Fruit fly (Drosophila melanogaster): ENCODE data around the gene CG32026.

CG32026 gene

dm6 chr3L:8870547-8870946 lies 34.3 kb downstream of the CG32026 start:
- TF ChIP-seq noc (tag; optimal IDR thresholded peaks at IDR 0.05): no peak

dm6 chr3L:8871017-8871416 lies 34.8 kb downstream of the CG32026 start:
- TF ChIP-seq noc (tag; optimal IDR thresholded peaks at IDR 0.05): no peak

dm6 chr3L:8873053-8873452 lies 36.8 kb downstream of the CG32026 start:
- TF ChIP-seq noc (tag; optimal IDR thresholded peaks at IDR 0.05): no peak

dm6 chr3L:8878388-8878787 lies 42.1 kb downstream of the CG32026 start:
- no peak for TF ChIP-seq noc (tag; optimal IDR thresholded peaks at IDR 0.05)

- no peak for TF ChIP-seq noc (tag; optimal IDR thresholded peaks at IDR 0.05)
Measured at dm6 chr3L:8879465-8879864, 43.2 kb downstream of the CG32026 start.

- no peak for TF ChIP-seq noc (tag; optimal IDR thresholded peaks at IDR 0.05)
Measured at dm6 chr3L:8881778-8882366, 45.6 kb downstream of the CG32026 start.

Measured in whole organism, larva.